Worm (Caenorhabditis elegans) whole organism, L2 larva: ENCODE results near the gene gpd-4.

ENCODE experiments used
- R02D3.7 ChIP-seq: fragments of 150-350 bp; optimal IDR thresholded peaks from 2 replicates; lab custom pipeline; 2014; ENCODE audit warnings: missing biosample characterization, missing genetic modification characterization
- egl-27 ChIP-seq: sonication (generic microtip); optimal IDR thresholded peaks from 3 replicates; lab custom pipeline; 2017; ENCODE audit warnings: missing biosample characterization, missing genetic modification reagents, missing genetic modification characterization
- mdl-1 ChIP-seq, 2 experiments: fragments of 150-350 bp in 1 of 2; sonication (generic microtip) in 1 of 2; optimal IDR thresholded peaks; 2 replicates each; lab custom pipeline; 2017; ENCODE audit warnings: missing biosample characterization in 2 of 2, missing genetic modification characterization in 2 of 2
- nhr-129 ChIP-seq: fragments of 150-350 bp; optimal IDR thresholded peaks from 2 replicates; lab custom pipeline; 2014; ENCODE audit warnings: missing biosample characterization, missing genetic modification characterization
- nhr-77 ChIP-seq: fragments of 150-350 bp; optimal IDR thresholded peaks from 2 replicates; lab custom pipeline; 2014; ENCODE audit warnings: missing biosample characterization, missing genetic modification characterization
- unc-39 ChIP-seq: fragments of 150-350 bp; optimal IDR thresholded peaks from 2 replicates; lab custom pipeline; 2014; ENCODE audit warnings: missing biosample characterization, missing genetic modification characterization
- zag-1 ChIP-seq: fragments of 150-350 bp; optimal IDR thresholded peaks from 2 replicates; lab custom pipeline; 2014; ENCODE audit warnings: missing biosample characterization, missing genetic modification characterization
- ztf-11 ChIP-seq: sonication (generic microtip); optimal IDR thresholded peaks from 2 replicates; lab custom pipeline; 2017; ENCODE audit warnings: missing biosample characterization, missing genetic modification characterization

- no peak for TF ChIP-seq nhr-129 (tag; lab: Kevin White, UChicago)
- TF ChIP-seq unc-39, result no peak
- TF ChIP-seq zag-1 (tag; lab: Kevin White, UChicago), result no peak
- no peak for TF ChIP-seq nhr-77 (tag; lab: Kevin White, UChicago)
- TF ChIP-seq R02D3.7 (tag; lab: Kevin White, UChicago), result no peak
- TF ChIP-seq egl-27, result no peak
- no peak for TF ChIP-seq mdl-1 (tag; optimal IDR thresholded peaks at IDR 0.05; lab: Kevin White, UChicago)
- TF ChIP-seq ztf-11 (tag; lab: Kevin White, UChicago), result no peak
Observed at ce11 chrII:10132818-10133217, 38.2 kb upstream of the gpd-4 start.
